Fruit fly (Drosophila melanogaster) whole organism, embryonic: Measurements from ENCODE around the gene Ugt37A3.
A peak's percentile ranks its signal among the peaks of the same experiment; 100 is the strongest.

Source experiments
- Aef1 ChIP-seq: fragments of 200-800 bp; sonication (Bioruptor generic); IDR thresholded peaks from 3 replicates; pipeline ENCODE4 v1.3.6; 2022; ENCODE audit warnings: missing biosample characterization, missing genetic modification characterization
- CG10209 ChIP-seq: fragments of 200-800 bp; sonication (Bioruptor generic); optimal IDR thresholded peaks from 3 replicates; lab custom pipeline; 2017; ENCODE audit warnings: missing biosample characterization, mild to moderate bottlenecking, missing genetic modification characterization, missing genetic modification reagents
- CG1024 ChIP-seq: fragments of 200-800 bp; sonication (Bioruptor generic); IDR thresholded peaks from 2 replicates; pipeline ENCODE4 v1.3.6; 2022; ENCODE audit warnings: missing biosample characterization, missing genetic modification characterization
- CG10267 ChIP-seq: fragments of 200-800 bp; sonication (Bioruptor generic); optimal IDR thresholded peaks from 2 replicates; lab custom pipeline; 2018; ENCODE audit warnings: missing biosample characterization, mild to moderate bottlenecking, missing genetic modification characterization, moderate library complexity
- CG12744 ChIP-seq: fragments of 200-800 bp; sonication (Bioruptor generic); optimal IDR thresholded peaks from 2 replicates; lab custom pipeline; 2016; ENCODE audit warnings: missing biosample characterization, missing genetic modification characterization
- CG14667 ChIP-seq: fragments of 200-800 bp; sonication (Bioruptor generic); IDR thresholded peaks from 2 replicates; pipeline ENCODE4 v1.3.6; 2022; ENCODE audit warnings: missing biosample characterization, missing genetic modification characterization
- CG1529 ChIP-seq: fragments of 200-800 bp; sonication (Bioruptor generic); optimal IDR thresholded peaks from 3 replicates; lab custom pipeline; 2018; ENCODE audit warnings: missing biosample characterization, missing genetic modification characterization
- CG15479 ChIP-seq: fragments of 200-800 bp; sonication (Bioruptor generic); optimal IDR thresholded peaks from 3 replicates; lab custom pipeline; 2019; ENCODE audit warnings: missing biosample characterization, mild to moderate bottlenecking, missing genetic modification characterization, moderate library complexity
- CG17912 ChIP-seq: fragments of 200-800 bp; sonication (Bioruptor generic); optimal IDR thresholded peaks from 2 replicates; lab custom pipeline; 2018; ENCODE audit warnings: missing biosample characterization, mild to moderate bottlenecking, missing genetic modification characterization
- CG31224 ChIP-seq: fragments of 200-800 bp; sonication (Bioruptor generic); IDR thresholded peaks from 2 replicates; pipeline ENCODE4 v1.3.6; 2022; ENCODE audit warnings: missing biosample characterization, missing genetic modification characterization
- CG32772 ChIP-seq: fragments of 200-800 bp; sonication (Bioruptor generic); IDR thresholded peaks from 2 replicates; pipeline ENCODE4 v1.3.6; 2022; ENCODE audit warnings: missing biosample characterization, missing genetic modification characterization
- CG6654 ChIP-seq: fragments of 200-800 bp; sonication (Bioruptor generic); optimal IDR thresholded peaks from 2 replicates; lab custom pipeline; 2017; ENCODE audit warnings: missing biosample characterization, mild to moderate bottlenecking, missing genetic modification characterization
- CG8944 ChIP-seq: fragments of 200-800 bp; sonication (Bioruptor generic); optimal IDR thresholded peaks from 3 replicates; lab custom pipeline; 2016; ENCODE audit warnings: missing biosample characterization, missing genetic modification characterization
- Dbx ChIP-seq: fragments of 200-800 bp; sonication (Bioruptor generic); IDR thresholded peaks from 3 replicates; pipeline ENCODE4 v1.3.6; 2022; ENCODE audit warnings: missing biosample characterization, missing genetic modification characterization
- Deaf1 ChIP-seq: fragments of 200-800 bp; optimal IDR thresholded peaks from 3 replicates; lab custom pipeline; 2019; ENCODE audit warnings: missing biosample characterization, mild to moderate bottlenecking, missing genetic modification characterization, moderate library complexity
- Dfd ChIP-seq, 2 experiments: fragments of >200 bp; optimal IDR thresholded peaks; 2 replicates each; lab custom pipeline; 2017; ENCODE audit warnings: missing biosample characterization in 2 of 2, missing genetic modification characterization in 2 of 2
- Dll ChIP-seq: fragments of 200-800 bp; sonication (Bioruptor generic); IDR thresholded peaks from 4 replicates; pipeline ENCODE4 v1.3.6; 2022; ENCODE audit warnings: missing biosample characterization, missing genetic modification characterization; ENCODE audit not compliant: partially characterized antibody
- ERR ChIP-seq: fragments of 200-800 bp; sonication (Bioruptor generic); optimal IDR thresholded peaks from 2 replicates; lab custom pipeline; 2016; ENCODE audit warnings: missing biosample characterization, missing genetic modification characterization
- Fer3 ChIP-seq: fragments of 200-800 bp; sonication (Bioruptor generic); optimal IDR thresholded peaks from 2 replicates; lab custom pipeline; 2018; ENCODE audit warnings: missing biosample characterization, mild to moderate bottlenecking, missing genetic modification characterization, moderate library complexity
- HLHmδ ChIP-seq: fragments of 200-800 bp; sonication (Bioruptor generic); optimal IDR thresholded peaks from 2 replicates; lab custom pipeline; 2018; ENCODE audit warnings: missing biosample characterization, mild to moderate bottlenecking, missing genetic modification characterization, moderate library complexity
- Hey ChIP-seq: fragments of 200-800 bp; sonication (Bioruptor generic); optimal IDR thresholded peaks from 3 replicates; lab custom pipeline; 2018; ENCODE audit warnings: missing biosample characterization, mild to moderate bottlenecking, missing genetic modification characterization
- HmgD ChIP-seq: fragments of 200-800 bp; sonication (Bioruptor generic); optimal IDR thresholded peaks from 3 replicates; lab custom pipeline; 2016; ENCODE audit warnings: missing biosample characterization, missing genetic modification characterization
- Med ChIP-seq: fragments of 200-800 bp; sonication (Bioruptor generic); peaks from one replicate; lab custom pipeline; 2016; ENCODE audit warnings: missing biosample characterization, missing genetic modification characterization, mild to moderate bottlenecking, inconsistent platforms, moderate library complexity
- Oli ChIP-seq: fragments of 200-800 bp; sonication (Bioruptor generic); optimal IDR thresholded peaks from 2 replicates; lab custom pipeline; 2018; ENCODE audit warnings: missing biosample characterization, mild to moderate bottlenecking, missing genetic modification characterization, moderate library complexity
- Spps ChIP-seq: fragments of 200-800 bp; sonication (Bioruptor generic); optimal IDR thresholded peaks from 2 replicates; lab custom pipeline; 2018; ENCODE audit warnings: missing biosample characterization, mild to moderate bottlenecking, missing genetic modification characterization
- Taf1 ChIP-seq: fragments of 200-800 bp; sonication (Bioruptor generic); IDR thresholded peaks from 2 replicates; pipeline ENCODE4 v1.3.6; 2022; ENCODE audit warnings: missing biosample characterization, missing genetic modification characterization
- Xrp1 ChIP-seq: fragments of 200-800 bp; sonication (Bioruptor generic); IDR thresholded peaks from 2 replicates; pipeline ENCODE4 v1.3.6; 2022; ENCODE audit warnings: missing biosample characterization, missing genetic modification characterization
- abd-A ChIP-seq: fragments of 200-800 bp; sonication (Bioruptor generic); optimal IDR thresholded peaks from 3 replicates; lab custom pipeline; 2019; ENCODE audit warnings: missing biosample characterization, mild to moderate bottlenecking, missing genetic modification characterization, moderate library complexity
- ato ChIP-seq: fragments of 200-800 bp; sonication (Bioruptor generic); IDR thresholded peaks from 2 replicates; pipeline ENCODE4 v1.3.6; 2022; ENCODE audit warnings: missing biosample characterization, missing genetic modification characterization; ENCODE audit not compliant: partially characterized antibody
- caup ChIP-seq: fragments of 200-800 bp; sonication (Bioruptor generic); optimal IDR thresholded peaks from 3 replicates; lab custom pipeline; 2017; ENCODE audit warnings: missing biosample characterization, mild to moderate bottlenecking, missing genetic modification characterization, moderate library complexity; ENCODE audit not compliant: severe bottlenecking
- crp ChIP-seq, 2 experiments: fragments of 200-800 bp; sonication (Bioruptor generic); optimal IDR thresholded peaks; 2 replicates in 1 of 2; 3 replicates in 1 of 2; lab custom pipeline; 2017; ENCODE audit warnings: missing biosample characterization in 2 of 2, missing genetic modification characterization in 2 of 2, mild to moderate bottlenecking in 1 of 2, moderate library complexity in 1 of 2
- da ChIP-seq: fragments of 200-800 bp; sonication (Bioruptor generic); optimal IDR thresholded peaks from 2 replicates; lab custom pipeline; 2016; ENCODE audit warnings: missing biosample characterization, missing genetic modification characterization
- dimm ChIP-seq: fragments of 200-800 bp; sonication (Bioruptor generic); IDR thresholded peaks from 2 replicates; pipeline ENCODE4 v1.3.6; 2022; ENCODE audit warnings: missing biosample characterization, missing genetic modification characterization
- emc ChIP-seq: fragments of 200-800 bp; sonication (Bioruptor generic); optimal IDR thresholded peaks from 2 replicates; lab custom pipeline; 2016; ENCODE audit warnings: missing biosample characterization, missing genetic modification characterization
- hth ChIP-seq: fragments of >200 bp; optimal IDR thresholded peaks from 2 replicates; lab custom pipeline; 2017; ENCODE audit warnings: inconsistent platforms
- klu ChIP-seq: fragments of 200-800 bp; sonication (Bioruptor generic); IDR thresholded peaks from 2 replicates; pipeline ENCODE4 v1.3.6; 2022; ENCODE audit warnings: missing biosample characterization, missing genetic modification characterization
- knrl ChIP-seq: fragments of 200-800 bp; sonication (Bioruptor generic); IDR thresholded peaks from 3 replicates; pipeline ENCODE4 v1.3.6; 2022; ENCODE audit warnings: missing biosample characterization, missing genetic modification characterization; ENCODE audit not compliant: partially characterized antibody
- onecut ChIP-seq: fragments of 200-800 bp; sonication (Bioruptor generic); IDR thresholded peaks from 2 replicates; pipeline ENCODE4 v1.3.6; 2022; ENCODE audit warnings: missing biosample characterization, missing genetic modification characterization
- sd ChIP-seq: fragments of 200-800 bp; sonication (Bioruptor generic); optimal IDR thresholded peaks from 3 replicates; lab custom pipeline; 2018; ENCODE audit warnings: missing biosample characterization, mild to moderate bottlenecking, missing genetic modification characterization, moderate library complexity
- sisA ChIP-seq: fragments of 200-800 bp; sonication (Bioruptor generic); IDR thresholded peaks from 2 replicates; pipeline ENCODE4 v1.3.6; 2022; ENCODE audit warnings: missing biosample characterization, missing genetic modification characterization
- sr ChIP-seq: fragments of 200-800 bp; sonication (Bioruptor generic); IDR thresholded peaks from 3 replicates; pipeline ENCODE4 v1.3.6; 2022; ENCODE audit warnings: missing biosample characterization, missing genetic modification characterization
- tin ChIP-seq: fragments of 200-800 bp; sonication (Bioruptor generic); optimal IDR thresholded peaks from 3 replicates; lab custom pipeline; 2016; ENCODE audit warnings: missing biosample characterization, missing genetic modification characterization
- wek ChIP-seq: fragments of 200-800 bp; sonication (Bioruptor generic); optimal IDR thresholded peaks from 3 replicates; lab custom pipeline; 2018; ENCODE audit warnings: missing biosample characterization, mild to moderate bottlenecking, missing genetic modification characterization, moderate library complexity
- zen ChIP-seq: fragments of 200-800 bp; sonication (Bioruptor generic); optimal IDR thresholded peaks from 3 replicates; lab custom pipeline; 2018; ENCODE audit warnings: missing biosample characterization, mild to moderate bottlenecking, missing genetic modification characterization, moderate library complexity

Gene Ugt37A3

dm6 chr3R:12719627-12720343 is 23.7 kb downstream of the Ugt37A3 start (continued):
- TF ChIP-seq HLHmδ: no peak
- TF ChIP-seq ato (GFP tag; lab: Robert Waterston, UW): peak; percentile 37; the same call in 1 of the 2 replicates
- TF ChIP-seq Dfd (GFP tag; optimal IDR thresholded peaks at IDR 0.05; lab: Kevin White, UChicago): no peak
- no peak for TF ChIP-seq da (GFP tag; lab: Kevin White, UChicago)
- TF ChIP-seq CG10209 (GFP tag; lab: Kevin White, UChicago): peak; percentile 2
- TF ChIP-seq CG15479 (GFP tag; lab: Kevin White, UChicago): peak; percentile 80
- TF ChIP-seq CG10267 (tag; lab: Kevin White, UChicago): peak; percentile 27
- TF ChIP-seq caup (GFP tag; lab: Kevin White, UChicago): peak; percentile 42
- no peak for TF ChIP-seq CG6654 (GFP tag; lab: Kevin White, UChicago)
- no peak for TF ChIP-seq Dll (GFP tag; lab: Robert Waterston, UW)
- TF ChIP-seq Spps (tag; lab: Kevin White, UChicago): no peak
- TF ChIP-seq CG1024 (GFP tag; lab: Robert Waterston, UW): no peak
- no peak for TF ChIP-seq CG8944 (GFP tag; lab: Kevin White, UChicago)
- peak; percentile 38 for TF ChIP-seq sd (tag; lab: Kevin White, UChicago)
- TF ChIP-seq Xrp1 (GFP tag; lab: Robert Waterston, UW): peak; percentile 36; the same call in 1 of the 2 replicates
- peak; percentile 42 for TF ChIP-seq Fer3 (tag; lab: Kevin White, UChicago)
- no peak for TF ChIP-seq sr

DNA sequence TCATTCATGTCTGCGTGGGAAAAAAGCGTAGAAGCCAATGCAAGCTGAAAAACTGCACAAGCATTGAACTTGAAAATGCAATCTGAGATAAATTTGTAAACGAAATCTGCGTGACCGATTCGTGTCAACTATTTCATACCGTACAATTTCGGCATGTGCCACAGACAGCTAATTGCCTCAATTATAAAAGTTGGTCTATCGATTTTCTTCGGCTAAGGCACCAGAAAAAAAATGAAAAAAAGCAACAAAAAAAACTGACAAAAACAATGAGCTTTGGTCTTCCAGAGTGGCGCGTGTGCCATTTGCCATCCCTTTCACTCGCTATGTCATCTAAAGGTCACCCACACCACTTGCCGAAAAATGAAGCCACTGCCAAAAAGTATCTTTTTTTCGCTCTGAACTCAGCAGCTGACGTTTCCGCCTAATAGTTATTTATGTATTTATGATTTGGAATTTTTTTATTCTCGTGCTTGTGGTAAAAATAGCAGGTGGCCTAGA is 24.9 kb downstream of the Ugt37A3 start:
- peak; percentile 27 for TF ChIP-seq Hey (tag; lab: Kevin White, UChicago)
- TF ChIP-seq Aef1 (GFP tag; lab: Robert Waterston, UW): no peak
- TF ChIP-seq sr: 0 out of 3 replicates have a peak, but pooled peaks have one; percentile 26
- no peak for TF ChIP-seq wek
- TF ChIP-seq ERR: peak; percentile 93
- no peak for TF ChIP-seq zen (tag; lab: Kevin White, UChicago)
- no peak for TF ChIP-seq Dbx
- peak; percentile 52 for TF ChIP-seq abd-A (tag; lab: Kevin White, UChicago)
- 0 out of 2 replicates have a peak, but pooled peaks have one; percentile 0 for TF ChIP-seq CG31224
- peak; percentile 31 for TF ChIP-seq Med (GFP tag; lab: Kevin White, UChicago)
- TF ChIP-seq CG32772 (GFP tag; lab: Robert Waterston, UW): 0 out of 2 replicates have a peak, but pooled peaks have one; percentile 5
- peak; percentile 62 for TF ChIP-seq sd (tag; lab: Kevin White, UChicago)
- peak; percentile 60 for TF ChIP-seq Deaf1 (tag; lab: Kevin White, UChicago)
- no peak for TF ChIP-seq crp (GFP tag; optimal IDR thresholded peaks at IDR 0.05; lab: Kevin White, UChicago)
- peak; percentile 75 for TF ChIP-seq onecut (GFP tag; lab: Robert Waterston, UW)

DNA sequence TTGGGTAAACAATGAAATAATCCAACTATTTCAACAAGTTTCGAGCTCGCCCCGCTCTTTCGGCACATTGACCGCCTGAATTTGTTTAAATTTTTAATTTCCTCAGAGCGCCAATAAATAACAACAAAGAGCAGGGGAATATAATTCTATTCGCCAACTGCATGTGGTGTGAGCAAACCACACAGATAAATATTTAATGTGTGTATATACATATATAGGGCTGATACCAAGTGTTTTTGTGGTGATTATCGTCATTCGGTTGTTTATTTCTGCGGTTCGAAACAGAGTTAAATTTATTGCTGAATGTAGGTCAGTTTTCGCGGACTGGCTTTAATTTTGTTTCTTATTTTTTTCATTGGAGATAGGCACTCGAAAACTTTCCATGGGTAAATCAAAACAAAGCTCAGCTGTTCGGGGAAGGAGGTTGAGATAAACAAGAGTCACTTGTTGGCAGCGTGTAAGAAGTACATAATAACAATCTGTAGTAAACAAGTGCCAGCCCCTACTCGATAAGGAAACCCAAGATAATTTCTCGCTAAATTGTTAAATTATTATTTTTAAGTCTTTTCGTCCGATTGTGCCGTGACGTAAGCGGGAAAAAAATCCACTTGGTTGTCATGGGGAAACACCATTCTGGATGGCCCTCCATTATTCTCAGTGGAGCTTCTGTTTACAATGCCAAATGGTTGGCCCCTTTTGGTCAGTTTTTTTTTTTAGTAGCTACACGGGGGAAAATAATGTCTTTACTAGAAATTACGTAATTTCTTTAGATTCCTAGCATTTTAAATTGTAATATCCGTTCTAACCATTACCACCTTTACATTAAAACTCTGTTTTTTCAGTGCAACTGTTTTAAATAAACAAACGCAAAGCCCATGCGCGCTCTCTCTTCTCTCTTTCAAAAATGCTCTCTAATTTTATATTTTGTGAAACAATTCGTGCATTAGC is 25.6 kb downstream of the Ugt37A3 start:
- TF ChIP-seq CG1529 (GFP tag; lab: Kevin White, UChicago) (peak; percentile 13), Taf1 (GFP tag; lab: Robert Waterston, UW) (0 out of 2 replicates have a peak, but pooled peaks have one; percentile 23), knrl (no peak), klu (GFP tag; lab: Robert Waterston, UW) (no peak), CG17912 (GFP tag; lab: Kevin White, UChicago) (no peak), CG12744 (GFP tag; lab: Kevin White, UChicago) (peak; percentile 45), Oli (peak; percentile 53), tin (GFP tag; lab: Kevin White, UChicago) (peak; percentile 40), sisA (peak; percentile 67), CG10209 (GFP tag; lab: Kevin White, UChicago) (peak; percentile 45), emc (peak; percentile 21), hth (lab: Kevin White, UChicago) (no peak), HmgD (GFP tag; lab: Kevin White, UChicago) (no peak), dimm (GFP tag; lab: Robert Waterston, UW) (no peak), CG14667 (GFP tag; lab: Robert Waterston, UW) (no peak)
